Fruit fly (Drosophila melanogaster) whole organism, embryonic: ENCODE measurements around the gene ppk23.
A peak's percentile ranks its signal among the peaks of the same experiment; 100 is the strongest.

Experiments used
- CG1024 ChIP-seq: fragments of 200-800 bp; sonication (Bioruptor generic); IDR thresholded peaks from 2 replicates; pipeline ENCODE4 v1.3.6; 2022; ENCODE audit warnings: missing biosample characterization, missing genetic modification characterization
- CG10462 ChIP-seq: fragments of 200-800 bp; sonication (Bioruptor generic); optimal IDR thresholded peaks from 2 replicates; lab custom pipeline; 2016; ENCODE audit warnings: missing biosample characterization, missing genetic modification characterization
- CG11456 ChIP-seq: fragments of 200-800 bp; sonication (Bioruptor generic); IDR thresholded peaks from 3 replicates; pipeline ENCODE4 v1.3.6; 2022; ENCODE audit warnings: missing biosample characterization, missing genetic modification characterization
- CG11696 ChIP-seq: fragments of 200-800 bp; sonication (Bioruptor generic); IDR thresholded peaks from 2 replicates; pipeline ENCODE4 v1.3.6; 2022; ENCODE audit warnings: missing biosample characterization, missing genetic modification characterization
- CG12299 ChIP-seq: fragments of 200-800 bp; sonication (Bioruptor generic); optimal IDR thresholded peaks from 2 replicates; lab custom pipeline; 2018; ENCODE audit warnings: missing biosample characterization, mild to moderate bottlenecking, missing genetic modification characterization
- CG12769 ChIP-seq: fragments of 200-800 bp; sonication (Bioruptor generic); optimal IDR thresholded peaks from 2 replicates; lab custom pipeline; 2019; ENCODE audit warnings: missing biosample characterization, mild to moderate bottlenecking, missing genetic modification characterization, moderate library complexity
- CG13123 ChIP-seq: fragments of 200-800 bp; sonication (Bioruptor generic); optimal IDR thresholded peaks from 2 replicates; lab custom pipeline; 2016; ENCODE audit warnings: missing biosample characterization, missing genetic modification characterization
- CG13624 ChIP-seq: fragments of 200-800 bp; sonication (Bioruptor generic); optimal IDR thresholded peaks from 2 replicates; lab custom pipeline; 2016; ENCODE audit warnings: missing biosample characterization, missing genetic modification characterization
- CG14710 ChIP-seq: fragments of 200-800 bp; sonication (Bioruptor generic); optimal IDR thresholded peaks from 3 replicates; lab custom pipeline; 2019; ENCODE audit warnings: missing biosample characterization, mild to moderate bottlenecking, missing genetic modification characterization, moderate library complexity
- CG18599 ChIP-seq: fragments of 200-800 bp; sonication (Bioruptor generic); optimal IDR thresholded peaks from 3 replicates; lab custom pipeline; 2017; ENCODE audit warnings: missing biosample characterization, missing genetic modification characterization, mild to moderate bottlenecking, moderate library complexity, missing genetic modification reagents
- CG2875 ChIP-seq: fragments of 200-800 bp; sonication (Bioruptor generic); optimal IDR thresholded peaks from 2 replicates; lab custom pipeline; 2017; ENCODE audit warnings: missing biosample characterization, mild to moderate bottlenecking, missing genetic modification characterization, missing genetic modification reagents
- CG31224 ChIP-seq: fragments of 200-800 bp; sonication (Bioruptor generic); IDR thresholded peaks from 2 replicates; pipeline ENCODE4 v1.3.6; 2022; ENCODE audit warnings: missing biosample characterization, missing genetic modification characterization
- CG31388 ChIP-seq: fragments of 200-800 bp; sonication (Bioruptor generic); optimal IDR thresholded peaks from 2 replicates; lab custom pipeline; 2016; ENCODE audit warnings: missing biosample characterization, missing genetic modification characterization
- CG32532 ChIP-seq: fragments of 200-800 bp; sonication (Bioruptor generic); IDR thresholded peaks from 2 replicates; pipeline ENCODE4 v1.3.6; 2022; ENCODE audit warnings: missing biosample characterization, missing genetic modification characterization
- CG4328 ChIP-seq: fragments of 200-800 bp; sonication (Bioruptor generic); optimal IDR thresholded peaks from 3 replicates; lab custom pipeline; 2017; ENCODE audit warnings: missing biosample characterization, missing genetic modification reagents, missing genetic modification characterization
- CG8281 ChIP-seq: fragments of 200-800 bp; sonication (Bioruptor generic); optimal IDR thresholded peaks from 2 replicates; lab custom pipeline; 2018; ENCODE audit warnings: missing biosample characterization, mild to moderate bottlenecking, missing genetic modification characterization, moderate library complexity
- CG8359 ChIP-seq: fragments of 200-800 bp; sonication (Bioruptor generic); optimal IDR thresholded peaks from 2 replicates; lab custom pipeline; 2017; ENCODE audit warnings: missing biosample characterization, mild to moderate bottlenecking, missing genetic modification characterization, borderline replicate concordance
- Doc3 ChIP-seq: fragments of 200-800 bp; sonication (Bioruptor generic); IDR thresholded peaks from 3 replicates; pipeline ENCODE4 v1.3.6; 2022; ENCODE audit warnings: missing biosample characterization, missing genetic modification characterization; ENCODE audit not compliant: partially characterized antibody
- Drgx ChIP-seq: fragments of 200-800 bp; sonication (Bioruptor generic); IDR thresholded peaks from 2 replicates; pipeline ENCODE4 v1.3.6; 2022; ENCODE audit warnings: missing biosample characterization, missing genetic modification characterization
- E2f1 ChIP-seq: fragments of 200-800 bp; sonication (Bioruptor generic); IDR thresholded peaks from 2 replicates; pipeline ENCODE4 v1.3.6; 2022; ENCODE audit warnings: missing biosample characterization, missing genetic modification characterization
- Ets97D ChIP-seq: fragments of 200-800 bp; sonication (Bioruptor generic); optimal IDR thresholded peaks from 3 replicates; lab custom pipeline; 2016; ENCODE audit warnings: missing biosample characterization, missing genetic modification characterization
- Fer2 ChIP-seq: fragments of 200-800 bp; sonication (Bioruptor generic); optimal IDR thresholded peaks from 2 replicates; lab custom pipeline; 2018; ENCODE audit warnings: missing biosample characterization, mild to moderate bottlenecking, missing genetic modification characterization, moderate library complexity
- Hand ChIP-seq: fragments of 200-800 bp; sonication (Bioruptor generic); optimal IDR thresholded peaks from 2 replicates; lab custom pipeline; 2017; ENCODE audit warnings: mild to moderate bottlenecking, missing biosample characterization, missing genetic modification reagents, missing genetic modification characterization
- Lim3 ChIP-seq: fragments of 200-800 bp; sonication (Bioruptor generic); IDR thresholded peaks from 2 replicates; pipeline ENCODE4 v1.3.6; 2022; ENCODE audit warnings: missing biosample characterization, missing genetic modification characterization
- MESR4 ChIP-seq: fragments of 200-800 bp; sonication (Bioruptor generic); optimal IDR thresholded peaks from 2 replicates; lab custom pipeline; 2018; ENCODE audit warnings: missing biosample characterization, mild to moderate bottlenecking, missing genetic modification characterization, moderate library complexity
- Oaz ChIP-seq: fragments of 200-800 bp; sonication (Bioruptor generic); IDR thresholded peaks from 2 replicates; pipeline ENCODE4 v1.3.6; 2022; ENCODE audit warnings: missing biosample characterization, missing genetic modification characterization
- Poxn ChIP-seq: fragments of 200-800 bp; sonication (Bioruptor generic); IDR thresholded peaks from 2 replicates; pipeline ENCODE4 v1.3.6; 2022; ENCODE audit warnings: missing biosample characterization, missing genetic modification characterization
- Six4 ChIP-seq: fragments of 200-800 bp; sonication (Bioruptor generic); optimal IDR thresholded peaks from 2 replicates; lab custom pipeline; 2016; ENCODE audit warnings: missing biosample characterization, missing genetic modification characterization
- Tbp ChIP-seq: fragments of >200 bp; optimal IDR thresholded peaks from 2 replicates; lab custom pipeline; 2018; ENCODE audit warnings: missing biosample characterization, missing genetic modification characterization
- Xrp1 ChIP-seq: fragments of 200-800 bp; sonication (Bioruptor generic); IDR thresholded peaks from 2 replicates; pipeline ENCODE4 v1.3.6; 2022; ENCODE audit warnings: missing biosample characterization, missing genetic modification characterization
- ci ChIP-seq: fragments of 200-800 bp; sonication (Bioruptor generic); IDR thresholded peaks from 3 replicates; pipeline ENCODE4 v1.3.6; 2022; ENCODE audit warnings: missing biosample characterization, missing genetic modification characterization
- hkb ChIP-seq, 2 experiments: fragments of 200-800 bp in 1 of 2; fragments of >200 bp in 1 of 2; sonication (Bioruptor generic) in 1 of 2; IDR thresholded peaks in 1 of 2; optimal IDR thresholded peaks in 1 of 2; 2 replicates each; pipeline versions ENCODE4 v1.3.6 to Lab custom; 2017 to 2022; ENCODE audit warnings: missing biosample characterization in 1 of 2, missing genetic modification characterization in 1 of 2
- jumu ChIP-seq: fragments of 200-800 bp; sonication (Bioruptor generic); optimal IDR thresholded peaks from 3 replicates; lab custom pipeline; 2016; ENCODE audit warnings: missing biosample characterization, missing genetic modification characterization
- nom ChIP-seq: fragments of 200-800 bp; sonication (Bioruptor generic); optimal IDR thresholded peaks from 2 replicates; lab custom pipeline; 2017; ENCODE audit warnings: missing biosample characterization, missing genetic modification characterization, mild to moderate bottlenecking, moderate library complexity, missing genetic modification reagents
- peb ChIP-seq: fragments of 200-800 bp; sonication (Bioruptor generic); IDR thresholded peaks from 2 replicates; pipeline ENCODE4 v1.3.6; 2022; ENCODE audit warnings: missing biosample characterization, missing genetic modification characterization
- sisA ChIP-seq: fragments of 200-800 bp; sonication (Bioruptor generic); IDR thresholded peaks from 2 replicates; pipeline ENCODE4 v1.3.6; 2022; ENCODE audit warnings: missing biosample characterization, missing genetic modification characterization
- tin ChIP-seq: fragments of 200-800 bp; sonication (Bioruptor generic); optimal IDR thresholded peaks from 3 replicates; lab custom pipeline; 2016; ENCODE audit warnings: missing biosample characterization, missing genetic modification characterization
- toy ChIP-seq: fragments of 200-800 bp; sonication (Bioruptor generic); IDR thresholded peaks from 2 replicates; pipeline ENCODE4 v1.3.6; 2022; ENCODE audit warnings: missing biosample characterization, missing genetic modification characterization
- vfl ChIP-seq: fragments of 200-800 bp; sonication (Bioruptor generic); optimal IDR thresholded peaks from 2 replicates; lab custom pipeline; 2016; ENCODE audit warnings: missing biosample characterization, missing genetic modification characterization
- vnd ChIP-seq: fragments of 200-800 bp; sonication (Bioruptor generic); IDR thresholded peaks from 3 replicates; pipeline ENCODE4 v1.3.6; 2022; ENCODE audit warnings: missing biosample characterization, missing genetic modification characterization; ENCODE audit not compliant: partially characterized antibody
- wor ChIP-seq: fragments of 200-800 bp; sonication (Bioruptor generic); IDR thresholded peaks from 2 replicates; pipeline ENCODE4 v1.3.6; 2022; ENCODE audit warnings: missing biosample characterization, missing genetic modification characterization
- zen ChIP-seq: fragments of 200-800 bp; sonication (Bioruptor generic); optimal IDR thresholded peaks from 3 replicates; lab custom pipeline; 2018; ENCODE audit warnings: missing biosample characterization, mild to moderate bottlenecking, missing genetic modification characterization, moderate library complexity

The ppk23 gene

dm6 chrX:17595822-17596221 lies 26.8 kb upstream of the ppk23 start (continued):
- TF ChIP-seq wor (GFP tag; lab: Robert Waterston, UW): peak; percentile 58
- TF ChIP-seq CG4328: no peak
- peak; percentile 56 for TF ChIP-seq tin (GFP tag; lab: Kevin White, UChicago)
- peak; percentile 80 for TF ChIP-seq E2f1 (GFP tag; lab: Robert Waterston, UW)
- peak; percentile 18 for TF ChIP-seq CG2875 (GFP tag; lab: Kevin White, UChicago)
- peak; percentile 34 for TF ChIP-seq nom
- TF ChIP-seq CG14710 (tag; lab: Kevin White, UChicago): peak; percentile 36
- TF ChIP-seq Poxn (GFP tag; lab: Robert Waterston, UW): peak; percentile 75
- no peak for TF ChIP-seq Doc3 (GFP tag; lab: Robert Waterston, UW)
- no peak for TF ChIP-seq CG10462 (GFP tag; lab: Kevin White, UChicago)
- peak; percentile 66 for TF ChIP-seq CG13624 (GFP tag; lab: Kevin White, UChicago)
- peak; percentile 86 for TF ChIP-seq CG18599
- peak; percentile 52 for TF ChIP-seq Fer2 (tag; lab: Kevin White, UChicago)
- peak; percentile 15 for TF ChIP-seq CG13123 (GFP tag; lab: Kevin White, UChicago)
- TF ChIP-seq CG11456: peak; percentile 89
- peak; percentile 60 for TF ChIP-seq Six4 (GFP tag; lab: Kevin White, UChicago)
- TF ChIP-seq CG8281: peak; percentile 24
- peak; percentile 83 for TF ChIP-seq ci (GFP tag; lab: Robert Waterston, UW)
- peak; percentile 45; the same call in 1 of the 2 replicates for TF ChIP-seq peb
- TF ChIP-seq CG32532 (GFP tag; lab: Robert Waterston, UW): peak; percentile 90
- peak; percentile 86 for TF ChIP-seq Xrp1
- TF ChIP-seq sisA: peak; percentile 70
- TF ChIP-seq MESR4 (GFP tag; lab: Kevin White, UChicago): no peak
- TF ChIP-seq zen (tag; lab: Kevin White, UChicago): peak; percentile 66
- TF ChIP-seq CG12769 (tag; lab: Kevin White, UChicago): peak; percentile 32
- peak; percentile 13 for TF ChIP-seq Ets97D
- no peak for TF ChIP-seq CG31388
- TF ChIP-seq CG1024 (GFP tag; lab: Robert Waterston, UW): peak; percentile 54; the same call in 1 of the 2 replicates
- TF ChIP-seq Lim3 (GFP tag; lab: Robert Waterston, UW): peak; percentile 45; the same call in 1 of the 2 replicates
- TF ChIP-seq toy (GFP tag; lab: Robert Waterston, UW): peak; percentile 61
- TF ChIP-seq CG31224 (GFP tag; lab: Robert Waterston, UW): peak; percentile 78
- TF ChIP-seq hkb (optimal IDR thresholded peaks at IDR 0.05; lab: Kevin White, UChicago): no peak
- peak; percentile 85 for TF ChIP-seq hkb (GFP tag; IDR thresholded peaks at IDR 0.05; lab: Robert Waterston, UW)
- TF ChIP-seq jumu (GFP tag; lab: Kevin White, UChicago): peak; percentile 35
- TF ChIP-seq Oaz (GFP tag; lab: Robert Waterston, UW): 0 out of 2 replicates have a peak, but pooled peaks have one; percentile 24
- no peak for TF ChIP-seq Tbp (GFP tag; lab: Kevin White, UChicago)
- peak; percentile 54 for TF ChIP-seq Hand (GFP tag; lab: Kevin White, UChicago)

- TF ChIP-seq CG8359: no peak
- no peak for TF ChIP-seq vfl (GFP tag; lab: Kevin White, UChicago)
- no peak for TF ChIP-seq CG12299 (tag; lab: Kevin White, UChicago)
- no peak for TF ChIP-seq vnd (GFP tag; lab: Robert Waterston, UW)
- TF ChIP-seq Drgx (GFP tag; lab: Robert Waterston, UW): peak; percentile 50; the same call in 1 of the 2 replicates
- 0 out of 2 replicates have a peak, but pooled peaks have one; percentile 34 for TF ChIP-seq CG11696 (GFP tag; lab: Robert Waterston, UW)
These were observed 25.7 kb upstream of the ppk23 start for dm6 chrX:17594745-17595144.
